Worm (Caenorhabditis elegans) whole organism, L1 larva: Measurements from ENCODE around the gene srbc-68.

Experiments used
- C04F5.9 ChIP-seq: sonication (generic microtip); optimal IDR thresholded peaks from 2 replicates; lab custom pipeline; 2016; ENCODE audit warnings: missing genetic modification characterization, missing compliant biosample characterization
- aly-2 ChIP-seq: fragments of 150-350 bp; optimal IDR thresholded peaks from 2 replicates; lab custom pipeline; 2014; ENCODE audit warnings: missing biosample characterization, missing genetic modification characterization
- egl-27 ChIP-seq, 2 experiments: fragments of 150-350 bp in 1 of 2; sonication (generic microtip); optimal IDR thresholded peaks; 3 replicates each; lab custom pipeline; 2017 to 2018; ENCODE audit warnings: missing biosample characterization in 2 of 2, missing genetic modification characterization in 2 of 2, missing genetic modification reagents in 2 of 2
- lin-14 ChIP-seq: fragments of 200-800 bp; sonication (Bioruptor generic); optimal IDR thresholded peaks from 2 replicates; lab custom pipeline; 2018; ENCODE audit warnings: mild to moderate bottlenecking, missing genetic modification characterization, moderate library complexity, missing compliant biosample characterization
- lin-35 ChIP-seq, 2 experiments: fragments of 150-350 bp; optimal IDR thresholded peaks; 2 replicates each; lab custom pipeline; 2014; ENCODE audit warnings: missing biosample characterization in 2 of 2, missing genetic modification characterization in 2 of 2, missing genetic modification reagents in 2 of 2
- lin-39 ChIP-seq: fragments of 150-350 bp; optimal IDR thresholded peaks from 2 replicates; lab custom pipeline; 2014; ENCODE audit warnings: missing biosample characterization, missing genetic modification reagents, missing genetic modification characterization
- mab-9 ChIP-seq: fragments of 200-800 bp; sonication (Bioruptor generic); IDR thresholded peaks from 2 replicates; pipeline ENCODE4 v1.3.6; 2022; ENCODE audit warnings: missing genetic modification reagents, missing genetic modification characterization, missing compliant biosample characterization
- nhr-12 ChIP-seq: sonication (generic microtip); optimal IDR thresholded peaks from 2 replicates; lab custom pipeline; 2017; ENCODE audit warnings: missing biosample characterization, missing genetic modification characterization
- nhr-237 ChIP-seq: fragments of 150-350 bp; optimal IDR thresholded peaks from 2 replicates; lab custom pipeline; 2014; ENCODE audit warnings: missing biosample characterization, missing genetic modification characterization
- nhr-28 ChIP-seq: fragments of 150-350 bp; optimal IDR thresholded peaks from 2 replicates; lab custom pipeline; 2014; ENCODE audit warnings: missing biosample characterization, missing genetic modification characterization
- pqm-1 ChIP-seq: sonication (generic microtip); optimal IDR thresholded peaks from 3 replicates; lab custom pipeline; 2017; ENCODE audit warnings: missing biosample characterization, missing genetic modification characterization
- snpc-4 ChIP-seq: fragments of 150-350 bp; optimal IDR thresholded peaks from 2 replicates; lab custom pipeline; 2014; ENCODE audit warnings: missing biosample characterization, missing genetic modification characterization
- sup-37 ChIP-seq: fragments of 200-800 bp; sonication (Bioruptor generic); optimal IDR thresholded peaks from 2 replicates; lab custom pipeline; 2018; ENCODE audit warnings: mild to moderate bottlenecking, missing genetic modification characterization, missing compliant biosample characterization
- ztf-11 ChIP-seq, 2 experiments: sonication (generic microtip); optimal IDR thresholded peaks; 2 replicates each; lab custom pipeline; 2016 to 2017; ENCODE audit warnings: missing genetic modification characterization in 2 of 2, missing biosample characterization in 1 of 2, missing compliant biosample characterization in 1 of 2

ce11 chrV:3582671-3583070 is 36.3 kb upstream of the srbc-68 start:
- TF ChIP-seq nhr-237 (tag; lab: Kevin White, UChicago) (no peak), sup-37 (GFP tag; lab: Kevin White, UChicago) (no peak), pqm-1 (tag; lab: Kevin White, UChicago) (no peak), mab-9 (no peak), lin-14 (no peak), nhr-12 (no peak), egl-27 (tag; optimal IDR thresholded peaks at IDR 0.05; lab: Kevin White, UChicago) (no peak), lin-39 (tag; lab: Kevin White, UChicago) (no peak), ztf-11 (tag; optimal IDR thresholded peaks at IDR 0.05; lab: Kevin White, UChicago) (no peak), nhr-28 (tag; lab: Kevin White, UChicago) (no peak), C04F5.9 (tag; lab: Kevin White, UChicago) (no peak), lin-35 (GFP tag; optimal IDR thresholded peaks at IDR 0.05; lab: Kevin White, UChicago) (no peak), snpc-4 (tag; lab: Kevin White, UChicago) (no peak), aly-2 (tag; lab: Kevin White, UChicago) (no peak)
